Worm (Caenorhabditis elegans) whole organism, L1 larva: ENCODE measurements around the gene F49E8.6.
A peak's percentile ranks its signal among the peaks of the same experiment; 100 is the strongest.

Experiments
- aly-2 ChIP-seq: fragments of 150-350 bp; optimal IDR thresholded peaks from 2 replicates; lab custom pipeline; 2014; ENCODE audit warnings: missing biosample characterization, missing genetic modification characterization
- blmp-1 ChIP-seq: fragments of 150-350 bp; optimal IDR thresholded peaks from 2 replicates; lab custom pipeline; 2014; ENCODE audit warnings: missing biosample characterization, missing genetic modification characterization
- ceh-88 ChIP-seq: fragments of 200-800 bp; sonication (Bioruptor generic); IDR thresholded peaks from 2 replicates; pipeline ENCODE4 v1.3.6; 2022; ENCODE audit warnings: missing genetic modification characterization, missing compliant biosample characterization
- ces-1 ChIP-seq: fragments of 150-350 bp; optimal IDR thresholded peaks from 2 replicates; lab custom pipeline; 2014; ENCODE audit warnings: missing biosample characterization, missing genetic modification reagents, missing genetic modification characterization
- dpl-1 ChIP-seq, 3 experiments: fragments of 150-350 bp in 2 of 3; sonication (generic microtip) in 1 of 3; optimal IDR thresholded peaks; 2 replicates each; lab custom pipeline; 2014 to 2017; ENCODE audit warnings: missing biosample characterization in 3 of 3, missing genetic modification characterization in 3 of 3, missing genetic modification reagents in 3 of 3
- efl-1 ChIP-seq, 4 experiments: fragments of 150-350 bp; optimal IDR thresholded peaks in 3 of 4; peaks in 1 of 4; 1 replicate in 1 of 4; 2 replicates in 3 of 4; lab custom pipeline; 2014; ENCODE audit warnings: missing biosample characterization in 2 of 4, missing genetic modification characterization in 2 of 4, missing genetic modification reagents in 2 of 4
- elt-2 ChIP-seq: sonication (generic microtip); optimal IDR thresholded peaks from 2 replicates; lab custom pipeline; 2016; ENCODE audit warnings: missing genetic modification characterization, mild to moderate bottlenecking, inconsistent platforms, missing compliant biosample characterization, missing genetic modification reagents
- elt-3 ChIP-seq, 6 experiments: fragments of 150-350 bp in 1 of 6; sonication (generic microtip); optimal IDR thresholded peaks; 2 replicates each; lab custom pipeline; 2017 to 2018; ENCODE audit warnings: missing biosample characterization in 6 of 6, missing genetic modification characterization in 6 of 6, inconsistent platforms in 1 of 6
- fkh-8 ChIP-seq: sonication (generic microtip); optimal IDR thresholded peaks from 2 replicates; lab custom pipeline; 2016; ENCODE audit warnings: mild to moderate bottlenecking, missing genetic modification characterization, missing compliant biosample characterization
- lin-13 ChIP-seq: fragments of 150-350 bp; optimal IDR thresholded peaks from 2 replicates; lab custom pipeline; 2014; ENCODE audit warnings: missing biosample characterization, missing genetic modification reagents, missing genetic modification characterization
- lin-14 ChIP-seq: fragments of 200-800 bp; sonication (Bioruptor generic); optimal IDR thresholded peaks from 2 replicates; lab custom pipeline; 2018; ENCODE audit warnings: mild to moderate bottlenecking, missing genetic modification characterization, moderate library complexity, missing compliant biosample characterization
- lin-15B ChIP-seq: fragments of 150-350 bp; sonication (generic microtip); optimal IDR thresholded peaks from 3 replicates; lab custom pipeline; 2014; ENCODE audit warnings: missing biosample characterization, missing genetic modification characterization
- lin-35 ChIP-seq, 2 experiments: fragments of 150-350 bp; optimal IDR thresholded peaks; 2 replicates each; lab custom pipeline; 2014; ENCODE audit warnings: missing biosample characterization in 2 of 2, missing genetic modification characterization in 2 of 2, missing genetic modification reagents in 2 of 2
- lir-3 ChIP-seq: sonication (generic microtip); optimal IDR thresholded peaks from 2 replicates; lab custom pipeline; 2016; ENCODE audit warnings: mild to moderate bottlenecking, missing genetic modification characterization, moderate library complexity, missing compliant biosample characterization; ENCODE audit not compliant: poor library complexity
- lsy-2 ChIP-seq, 2 experiments: fragments of 150-350 bp; optimal IDR thresholded peaks; 2 replicates each; lab custom pipeline; 2014; ENCODE audit warnings: missing biosample characterization in 2 of 2, missing genetic modification characterization in 2 of 2
- mep-1 ChIP-seq: fragments of 150-350 bp; optimal IDR thresholded peaks from 2 replicates; lab custom pipeline; 2014; ENCODE audit warnings: missing biosample characterization, missing genetic modification characterization
- nhr-12 ChIP-seq: sonication (generic microtip); optimal IDR thresholded peaks from 2 replicates; lab custom pipeline; 2017; ENCODE audit warnings: missing biosample characterization, missing genetic modification characterization
- nhr-237 ChIP-seq: fragments of 150-350 bp; optimal IDR thresholded peaks from 2 replicates; lab custom pipeline; 2014; ENCODE audit warnings: missing biosample characterization, missing genetic modification characterization
- nhr-28 ChIP-seq: fragments of 150-350 bp; optimal IDR thresholded peaks from 2 replicates; lab custom pipeline; 2014; ENCODE audit warnings: missing biosample characterization, missing genetic modification characterization
- nhr-84 ChIP-seq: sonication (generic microtip); optimal IDR thresholded peaks from 2 replicates; lab custom pipeline; 2017; ENCODE audit warnings: missing biosample characterization, missing genetic modification characterization
- nhr-85 ChIP-seq: sonication (generic microtip); peaks from one replicate; lab custom pipeline; 2016; ENCODE audit warnings: missing genetic modification characterization, inconsistent platforms, missing compliant biosample characterization
- snu-23 ChIP-seq: sonication (generic microtip); optimal IDR thresholded peaks from 2 replicates; lab custom pipeline; 2016; ENCODE audit warnings: missing genetic modification characterization, missing compliant biosample characterization
- sup-37 ChIP-seq: fragments of 200-800 bp; sonication (Bioruptor generic); optimal IDR thresholded peaks from 2 replicates; lab custom pipeline; 2018; ENCODE audit warnings: mild to moderate bottlenecking, missing genetic modification characterization, missing compliant biosample characterization
- unc-130 ChIP-seq: fragments of 150-350 bp; optimal IDR thresholded peaks from 2 replicates; lab custom pipeline; 2017; ENCODE audit warnings: missing biosample characterization, missing genetic modification characterization, inconsistent platforms
- unc-86 ChIP-seq: sonication (generic microtip); optimal IDR thresholded peaks from 2 replicates; lab custom pipeline; 2016; ENCODE audit warnings: missing genetic modification characterization, missing compliant biosample characterization
- unc-98 ChIP-seq: fragments of 200-800 bp; sonication (Bioruptor generic); IDR thresholded peaks from 2 replicates; pipeline ENCODE4 v1.3.6; 2022; ENCODE audit warnings: missing genetic modification characterization, missing compliant biosample characterization
- ztf-4 ChIP-seq: fragments of 150-350 bp; optimal IDR thresholded peaks from 2 replicates; lab custom pipeline; 2014; ENCODE audit warnings: missing biosample characterization, missing genetic modification characterization

Gene F49E8.6

DNA sequence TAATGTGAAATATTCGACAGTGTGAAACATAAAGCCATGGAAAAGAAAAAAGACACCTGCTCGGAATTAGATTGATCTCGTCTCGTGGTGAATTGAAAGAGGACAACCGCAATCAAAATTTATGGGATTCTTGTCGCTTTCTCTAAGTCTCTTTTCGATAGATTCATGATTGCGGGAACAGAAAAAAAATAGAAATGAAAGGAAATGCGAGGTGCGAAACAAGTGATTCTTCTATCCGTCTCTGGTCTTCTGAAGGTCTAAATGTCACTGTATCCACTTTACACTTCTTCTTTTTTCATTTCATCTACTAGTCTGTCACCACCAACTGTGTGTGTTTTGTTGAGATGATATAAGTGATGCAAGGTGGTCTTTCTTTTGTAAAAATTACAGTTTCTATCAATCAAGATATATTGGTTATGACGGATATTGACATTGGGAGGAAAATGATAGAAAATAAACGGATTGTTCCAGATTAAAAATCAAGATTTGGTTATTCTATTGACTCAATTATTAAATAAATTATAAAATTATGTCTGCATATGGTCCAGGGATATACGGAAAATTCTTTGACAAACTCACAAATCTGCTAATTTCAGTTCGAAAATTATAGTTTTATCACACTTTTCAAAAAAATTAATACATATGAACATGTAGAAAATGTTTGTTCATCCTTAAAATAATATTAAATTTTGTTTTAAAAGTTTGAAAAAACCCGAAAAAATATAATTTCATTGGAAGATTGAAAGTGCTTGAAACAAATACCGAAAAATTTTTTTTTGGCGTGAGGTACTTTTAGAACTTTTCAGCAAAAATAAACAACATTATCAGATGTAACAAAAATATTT is 24.0 kb downstream of the F49E8.6 start (continued):
- TF ChIP-seq lin-35 (GFP tag; optimal IDR thresholded peaks at IDR 0.05; lab: Kevin White, UChicago) (no peak), unc-86 (tag; lab: Kevin White, UChicago) (no peak), mep-1 (tag; lab: Kevin White, UChicago) (peak; percentile 26), ztf-4 (tag; lab: Kevin White, UChicago) (no peak), lin-13 (GFP tag; lab: Kevin White, UChicago) (no peak), fkh-8 (tag; lab: Kevin White, UChicago) (no peak), ces-1 (GFP tag; lab: Kevin White, UChicago) (no peak), lsy-2 (tag; optimal IDR thresholded peaks at IDR 0.05; lab: Kevin White, UChicago) (peak in 1 of 2 experiments; percentile 44)

DNA sequence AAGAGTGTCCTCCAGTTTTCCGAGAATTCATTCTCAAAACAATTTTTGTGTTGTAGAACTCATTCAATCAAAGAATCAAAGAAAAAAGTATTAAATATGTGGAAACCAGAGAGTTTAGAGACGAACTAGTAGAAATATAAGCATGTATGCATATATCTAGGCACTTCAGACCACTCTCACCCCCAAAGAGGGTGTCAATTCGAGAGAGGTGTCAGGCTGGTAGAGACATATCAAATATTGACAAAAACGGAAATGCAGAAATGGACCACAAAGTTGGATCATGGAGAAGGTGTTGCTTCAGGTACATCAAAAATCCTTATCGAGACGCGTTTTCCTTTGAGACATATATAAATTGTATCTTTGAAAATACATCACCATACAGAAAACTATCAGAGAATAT is 30.7 kb downstream of the F49E8.6 start:
- TF ChIP-seq lin-14 (GFP tag; lab: Kevin White, UChicago): peak; percentile 43
- TF ChIP-seq unc-130: no peak

DNA sequence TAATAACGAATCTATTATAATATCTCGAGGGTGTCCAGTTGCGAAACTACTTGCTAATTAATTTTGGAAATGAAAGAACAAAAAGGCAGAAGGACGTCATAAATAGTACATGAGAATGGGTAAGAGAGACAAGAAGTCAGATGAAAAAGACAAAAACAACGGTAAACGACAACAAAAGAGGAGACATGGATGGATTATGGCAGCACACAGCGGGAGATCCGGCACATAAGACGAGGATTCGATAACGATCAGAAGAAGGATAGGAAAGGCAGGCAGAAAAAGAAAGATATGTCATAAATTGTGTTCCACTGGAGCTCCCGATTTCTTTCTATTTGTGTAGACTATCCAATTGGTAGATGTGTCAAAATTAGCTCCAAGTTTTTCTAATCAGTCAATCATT is 32.9 kb downstream of the F49E8.6 start:
- TF ChIP-seq blmp-1 (tag; lab: Kevin White, UChicago): no peak
- TF ChIP-seq lin-14 (GFP tag; lab: Kevin White, UChicago): peak; percentile 28
- TF ChIP-seq nhr-85 (tag; lab: Kevin White, UChicago): peak; percentile 29

DNA sequence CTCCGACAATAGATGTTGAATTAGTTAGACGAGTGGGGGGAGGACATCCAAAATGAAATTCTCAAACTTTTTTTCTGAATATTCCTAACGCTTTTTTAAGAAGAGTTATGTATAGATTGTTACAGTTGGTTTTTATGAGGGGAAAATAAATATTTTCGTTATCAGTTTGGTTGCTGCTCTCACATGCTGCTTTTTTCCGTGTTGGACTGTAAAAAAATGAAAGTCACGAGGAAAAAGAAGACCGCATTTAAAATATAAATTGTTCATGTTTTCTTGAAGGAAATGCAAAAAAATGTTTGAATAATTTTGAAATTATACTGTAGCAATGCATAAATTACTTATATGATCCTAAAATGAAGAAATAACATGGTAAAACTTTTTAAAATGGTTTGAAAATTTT is 33.6 kb downstream of the F49E8.6 start:
- TF ChIP-seq elt-2 (tag; lab: Kevin White, UChicago) (peak; percentile 72), lin-35 (GFP tag; optimal IDR thresholded peaks at IDR 0.05; lab: Kevin White, UChicago) (peak in 1 of 2 experiments; percentile 16), blmp-1 (tag; lab: Kevin White, UChicago) (no peak)

DNA sequence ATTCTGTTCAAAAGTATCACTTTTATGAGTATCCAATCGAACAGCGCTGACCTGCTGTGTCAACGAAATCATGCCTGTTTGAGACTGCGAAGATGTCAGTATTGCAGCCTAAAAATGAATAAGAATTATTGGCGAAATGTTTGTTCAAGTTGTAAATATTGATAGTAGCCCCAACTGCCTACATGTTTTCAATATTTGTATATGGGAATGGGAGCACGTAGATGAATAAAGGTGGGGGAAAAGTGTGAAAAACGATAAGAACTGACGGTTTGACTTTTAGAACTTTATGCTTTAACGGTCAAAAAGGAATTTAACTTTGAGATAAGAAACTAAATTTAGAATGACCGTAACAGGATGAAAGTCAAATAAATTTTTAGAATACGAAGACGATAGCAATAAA is 34.2 kb downstream of the F49E8.6 start:
- TF ChIP-seq lin-15B (tag; lab: Kevin White, UChicago) (no peak), lin-35 (GFP tag; optimal IDR thresholded peaks at IDR 0.05; lab: Kevin White, UChicago) (peak in 1 of 2 experiments; percentile 2), unc-130 (no peak), lsy-2 (tag; optimal IDR thresholded peaks at IDR 0.05; lab: Kevin White, UChicago) (no peak), mep-1 (tag; lab: Kevin White, UChicago) (no peak), elt-3 (tag; optimal IDR thresholded peaks at IDR 0.05; lab: Kevin White, UChicago) (no peak), efl-1 (optimal IDR thresholded peaks at IDR 0.05; lab: Kevin White, UChicago) (no peak), efl-1 (GFP tag; optimal IDR thresholded peaks at IDR 0.05 in 1 of 2; lab: Kevin White, UChicago) (peak in 1 of 2 experiments; percentile 68), ceh-88 (GFP tag; lab: Robert Waterston, UW) (no peak), snu-23 (no peak), unc-98 (GFP tag; lab: Robert Waterston, UW) (no peak)

DNA sequence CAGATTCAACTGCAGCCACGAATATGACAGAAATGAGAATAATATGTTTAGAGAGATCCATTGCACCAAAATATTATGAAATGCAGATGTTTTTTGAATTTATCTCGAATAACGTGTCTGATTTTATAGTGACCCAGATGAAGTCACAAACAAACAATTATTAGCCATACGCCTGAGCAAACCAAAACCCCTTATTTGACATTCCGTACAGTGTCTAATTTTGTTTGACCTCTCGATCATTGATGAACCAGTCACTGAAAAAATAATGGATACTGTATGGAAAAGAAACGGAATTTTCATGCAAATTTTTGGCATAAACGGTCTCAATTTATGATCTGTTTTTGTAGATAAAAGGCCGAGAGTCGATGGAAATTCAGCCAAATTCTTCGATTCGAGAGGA is 38.3 kb downstream of the F49E8.6 start, which contains the start of the genes R05G6.9 and R05G6.3:
Gene R05G6.9, minus strand, starts transcription at position 101 of the 400 bp plus-strand sequence.
Gene R05G6.3, plus strand, starts transcription at position 386 of the 400 bp plus-strand sequence.
- TF ChIP-seq nhr-85 (tag; lab: Kevin White, UChicago) (no peak), nhr-237 (tag; lab: Kevin White, UChicago) (no peak), sup-37 (no peak), aly-2 (tag; lab: Kevin White, UChicago) (no peak), dpl-1 (GFP tag; optimal IDR thresholded peaks at IDR 0.05; lab: Kevin White, UChicago) (no peak), lir-3 (tag; lab: Kevin White, UChicago) (no peak), nhr-12 (no peak), nhr-84 (tag; lab: Kevin White, UChicago) (no peak), nhr-28 (no peak)
